Worm (Caenorhabditis elegans) whole organism, L2 larva: ENCODE results near the gene dos-2.

Source experiments
- blmp-1 ChIP-seq: sonication (generic microtip); optimal IDR thresholded peaks from 2 replicates; lab custom pipeline; 2017; ENCODE audit warnings: missing genetic modification characterization, mild to moderate bottlenecking, missing compliant biosample characterization, antibody characterized with exemption, moderate library complexity; ENCODE audit not compliant: insufficient read depth
- nhr-11 ChIP-seq: fragments of 150-350 bp; optimal IDR thresholded peaks from 2 replicates; lab custom pipeline; 2014; ENCODE audit warnings: missing biosample characterization, missing genetic modification characterization

DNA sequence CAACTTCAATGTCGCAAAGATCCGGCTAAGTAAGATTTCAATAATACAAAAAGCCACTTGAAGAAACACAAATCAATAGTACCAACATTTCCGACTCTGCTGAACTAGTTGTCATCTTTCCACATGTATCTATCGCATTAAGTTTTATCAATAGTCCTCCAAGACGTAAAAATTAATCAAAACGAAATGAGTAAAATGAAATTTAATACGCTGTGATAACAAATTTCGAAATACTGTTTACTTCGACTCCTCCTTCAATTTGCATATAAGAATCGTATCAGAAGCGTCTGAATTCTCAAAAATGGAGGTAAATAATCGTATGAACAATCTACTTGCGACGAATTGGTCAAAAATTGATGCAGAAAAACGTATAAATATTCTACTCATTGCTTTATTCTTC lies 14.7 kb downstream of the dos-2 start:
- TF ChIP-seq blmp-1 (no peak), nhr-11 (tag; lab: Kevin White, UChicago) (no peak)
